Fruit fly (Drosophila melanogaster): ENCODE data around the gene rec.

The rec gene

dm6 chr3R:15806341-15806740 lies 26.1 kb downstream of the rec start:
- TF ChIP-seq CG12768 (GFP tag; optimal IDR thresholded peaks at IDR 0.05) (no peak), CG5204 (GFP tag; optimal IDR thresholded peaks at IDR 0.05) (no peak), Clk (GFP tag; optimal IDR thresholded peaks at IDR 0.05) (no peak), CG14711 (tag; optimal IDR thresholded peaks at IDR 0.05) (no peak), Crg-1 (GFP tag; optimal IDR thresholded peaks at IDR 0.05) (no peak), ovo (GFP tag; optimal IDR thresholded peaks at IDR 0.05) (no peak), Hr96 (GFP tag; optimal IDR thresholded peaks at IDR 0.05) (no peak), CG33017 (tag; optimal IDR thresholded peaks at IDR 0.05) (no peak), bab1 (GFP tag; optimal IDR thresholded peaks at IDR 0.05) (no peak), CG7101 (tag; optimal IDR thresholded peaks at IDR 0.05) (no peak), CG11617 (GFP tag; optimal IDR thresholded peaks at IDR 0.05) (no peak), cic (GFP tag; optimal IDR thresholded peaks at IDR 0.05) (no peak)

- TF ChIP-seq toe (GFP tag; optimal IDR thresholded peaks at IDR 0.05) (no peak), CG5204 (GFP tag; optimal IDR thresholded peaks at IDR 0.05) (no peak), cnc (optimal IDR thresholded peaks at IDR 0.05) (no peak), Mnt (GFP tag; optimal IDR thresholded peaks at IDR 0.05) (no peak), CG12768 (GFP tag; optimal IDR thresholded peaks at IDR 0.05) (no peak), Clk (GFP tag; optimal IDR thresholded peaks at IDR 0.05) (no peak), Hr96 (GFP tag; optimal IDR thresholded peaks at IDR 0.05) (no peak), CG14711 (tag; optimal IDR thresholded peaks at IDR 0.05) (no peak), CG7101 (tag; optimal IDR thresholded peaks at IDR 0.05) (no peak), ovo (GFP tag; optimal IDR thresholded peaks at IDR 0.05) (no peak), kay (GFP tag; ENCODE audit: borderline replicate concordance) (no peak), CG7045 (GFP tag; optimal IDR thresholded peaks at IDR 0.05) (no peak), tj (GFP tag; optimal IDR thresholded peaks at IDR 0.05) (no peak), Crg-1 (GFP tag; optimal IDR thresholded peaks at IDR 0.05) (no peak), pad (GFP tag; optimal IDR thresholded peaks at IDR 0.05) (no peak), CG1620 (GFP tag; optimal IDR thresholded peaks at IDR 0.05) (no peak), bab1 (GFP tag; optimal IDR thresholded peaks at IDR 0.05) (no peak)
Measured at dm6 chr3R:15804678-15805077, 27.8 kb downstream of the rec start.

dm6 chr3R:15803502-15804461 lies 28.6 kb downstream of the rec start, which contains the start of gene alpha-Man-IIb:
alpha-Man-IIb (plus strand) TSS chr3R:15804248.
- TF ChIP-seq CG14711 (tag; optimal IDR thresholded peaks at IDR 0.05), result no peak
- peak; percentile 41 for TF ChIP-seq Hr96 (GFP tag; optimal IDR thresholded peaks at IDR 0.05)
- peak; percentile 63 for TF ChIP-seq bab1 (GFP tag; optimal IDR thresholded peaks at IDR 0.05)
- peak; percentile 36 for TF ChIP-seq tj (GFP tag; optimal IDR thresholded peaks at IDR 0.05)
- TF ChIP-seq ovo (GFP tag; optimal IDR thresholded peaks at IDR 0.05), result peak; percentile 12
- no peak for TF ChIP-seq cic (GFP tag; optimal IDR thresholded peaks at IDR 0.05)
- peak; percentile 21 for TF ChIP-seq Mnt (GFP tag; optimal IDR thresholded peaks at IDR 0.05)

- TF ChIP-seq pad (GFP tag; optimal IDR thresholded peaks at IDR 0.05) (no peak), cic (GFP tag; optimal IDR thresholded peaks at IDR 0.05) (no peak), bab1 (GFP tag; optimal IDR thresholded peaks at IDR 0.05) (no peak), CG11617 (GFP tag; optimal IDR thresholded peaks at IDR 0.05) (no peak)
Measured at dm6 chr3R:15802006-15802405, 30.4 kb downstream of the rec start, which contains the start of gene CG9593. CG9593 (plus strand) TSS chr3R:15802275.

dm6 chr3R:15794258-15794727 lies 38.1 kb downstream of the rec start:
- TF ChIP-seq CG11617 (GFP tag; optimal IDR thresholded peaks at IDR 0.05) (no peak), kay (GFP tag; ENCODE audit: borderline replicate concordance) (peak; percentile 88), CG5204 (GFP tag; optimal IDR thresholded peaks at IDR 0.05) (no peak), Clk (GFP tag; optimal IDR thresholded peaks at IDR 0.05) (no peak), CG12768 (GFP tag; optimal IDR thresholded peaks at IDR 0.05) (no peak), bab1 (GFP tag; optimal IDR thresholded peaks at IDR 0.05) (peak; percentile 29), CG14711 (tag; optimal IDR thresholded peaks at IDR 0.05) (no peak), toe (GFP tag; optimal IDR thresholded peaks at IDR 0.05) (no peak), pad (GFP tag; optimal IDR thresholded peaks at IDR 0.05) (peak; percentile 21), CG1620 (GFP tag; optimal IDR thresholded peaks at IDR 0.05) (peak; percentile 10), CG33017 (tag; optimal IDR thresholded peaks at IDR 0.05) (no peak), CG7101 (tag; optimal IDR thresholded peaks at IDR 0.05) (peak; percentile 7), CG7045 (GFP tag; optimal IDR thresholded peaks at IDR 0.05) (no peak), cnc (optimal IDR thresholded peaks at IDR 0.05) (peak in 1 of 2 experiments; percentile 11), Crg-1 (GFP tag; optimal IDR thresholded peaks at IDR 0.05) (peak; percentile 53), ovo (GFP tag; optimal IDR thresholded peaks at IDR 0.05) (peak; percentile 65), cic (GFP tag; optimal IDR thresholded peaks at IDR 0.05) (peak; percentile 2), tj (GFP tag; optimal IDR thresholded peaks at IDR 0.05) (peak; percentile 33), Hr96 (GFP tag; optimal IDR thresholded peaks at IDR 0.05) (peak; percentile 20), Mnt (GFP tag; optimal IDR thresholded peaks at IDR 0.05) (peak; percentile 81)

dm6 chr3R:15793372-15793802 lies 39.0 kb downstream of the rec start, which contains the start of gene nsl1:
nsl1 (plus strand) TSS chr3R:15793782.
- TF ChIP-seq cic (GFP tag; optimal IDR thresholded peaks at IDR 0.05) (peak; percentile 57), pad (GFP tag; optimal IDR thresholded peaks at IDR 0.05) (peak; percentile 57), CG1620 (GFP tag; optimal IDR thresholded peaks at IDR 0.05) (peak; percentile 52), CG33017 (tag; optimal IDR thresholded peaks at IDR 0.05) (peak; percentile 13), toe (GFP tag; optimal IDR thresholded peaks at IDR 0.05) (peak; percentile 77), CG5204 (GFP tag; optimal IDR thresholded peaks at IDR 0.05) (peak; percentile 20), Crg-1 (GFP tag; optimal IDR thresholded peaks at IDR 0.05) (peak; percentile 50), CG7101 (tag; optimal IDR thresholded peaks at IDR 0.05) (peak; percentile 40), CG14711 (tag; optimal IDR thresholded peaks at IDR 0.05) (no peak), kay (GFP tag; ENCODE audit: borderline replicate concordance) (no peak), cnc (optimal IDR thresholded peaks at IDR 0.05) (no peak), CG7045 (GFP tag; optimal IDR thresholded peaks at IDR 0.05) (no peak), bab1 (GFP tag; optimal IDR thresholded peaks at IDR 0.05) (peak; percentile 30), Clk (GFP tag; optimal IDR thresholded peaks at IDR 0.05) (peak; percentile 45), Mnt (GFP tag; optimal IDR thresholded peaks at IDR 0.05) (peak; percentile 80), CG11617 (GFP tag; optimal IDR thresholded peaks at IDR 0.05) (peak; percentile 53), CG12768 (GFP tag; optimal IDR thresholded peaks at IDR 0.05) (peak; percentile 81), tj (GFP tag; optimal IDR thresholded peaks at IDR 0.05) (no peak), Hr96 (GFP tag; optimal IDR thresholded peaks at IDR 0.05) (peak; percentile 22), ovo (GFP tag; optimal IDR thresholded peaks at IDR 0.05) (peak; percentile 22)

Data from whole organism, adult.